Worm (Caenorhabditis elegans): ENCODE data around the gene F28E10.4.

DNA sequence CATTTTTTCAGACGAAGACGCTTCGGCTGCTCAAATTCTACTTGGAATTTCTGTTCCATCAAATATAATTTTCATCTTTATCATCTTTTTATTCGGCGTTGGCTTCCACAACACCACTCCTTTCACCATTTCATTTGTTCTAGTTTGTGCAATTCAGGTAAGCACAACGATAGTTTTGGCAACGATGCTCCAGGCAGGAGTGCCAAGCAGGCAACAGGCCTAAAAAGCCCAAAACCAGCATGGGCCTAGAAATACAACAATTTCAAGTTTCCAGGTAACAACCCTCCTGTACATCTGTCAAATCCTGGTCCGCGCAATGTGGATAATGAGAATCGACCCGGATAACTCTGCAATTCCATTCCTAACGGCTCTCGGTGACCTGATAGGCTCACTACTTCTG is 26.0 kb downstream of the F28E10.4 start:
- TF ChIP-seq unc-62 (GFP tag; optimal IDR thresholded peaks at IDR 0.05) (no peak), Y79H2A.3 (GFP tag; conservative IDR thresholded peaks at IDR 0.05) (no peak), fkh-3 (tag; optimal IDR thresholded peaks at IDR 0.05) (no peak), atf-7 (tag; optimal IDR thresholded peaks at IDR 0.05) (no peak), ama-1 (optimal IDR thresholded peaks at IDR 0.05) (no peak), ama-1 (GFP tag; optimal IDR thresholded peaks at IDR 0.05) (no peak), dpff-1 (tag; optimal IDR thresholded peaks at IDR 0.05) (no peak), snpc-4 (GFP tag; optimal IDR thresholded peaks at IDR 0.05) (no peak), snpc-4 (tag; optimal IDR thresholded peaks at IDR 0.05) (no peak), ets-4 (GFP tag; optimal IDR thresholded peaks at IDR 0.05) (no peak)

Measured in whole organism, young adult.